Worm (Caenorhabditis elegans) whole organism, L2 larva: ENCODE measurements around the gene C45H4.18.

ENCODE experiments used
- R02D3.7 ChIP-seq: fragments of 150-350 bp; optimal IDR thresholded peaks from 2 replicates; lab custom pipeline; 2014; ENCODE audit warnings: missing biosample characterization, missing genetic modification characterization
- alr-1 ChIP-seq: fragments of 150-350 bp; optimal IDR thresholded peaks from 2 replicates; lab custom pipeline; 2014; ENCODE audit warnings: missing biosample characterization, missing genetic modification characterization
- lsy-2 ChIP-seq, 2 experiments: fragments of 150-350 bp in 1 of 2; sonication (generic microtip) in 1 of 2; optimal IDR thresholded peaks; 2 replicates each; lab custom pipeline; 2014 to 2017; ENCODE audit warnings: missing biosample characterization in 2 of 2, missing genetic modification characterization in 2 of 2
- mbf-1 ChIP-seq: sonication (generic microtip); optimal IDR thresholded peaks from 2 replicates; lab custom pipeline; 2017; ENCODE audit warnings: missing biosample characterization, missing genetic modification characterization
- nhr-12 ChIP-seq: fragments of 150-350 bp; optimal IDR thresholded peaks from 2 replicates; lab custom pipeline; 2014; ENCODE audit warnings: missing biosample characterization, missing genetic modification characterization
- nhr-77 ChIP-seq: fragments of 150-350 bp; optimal IDR thresholded peaks from 2 replicates; lab custom pipeline; 2014; ENCODE audit warnings: missing biosample characterization, missing genetic modification characterization
- skn-1 ChIP-seq: sonication (generic microtip); optimal IDR thresholded peaks from 2 replicates; lab custom pipeline; 2017; ENCODE audit warnings: missing biosample characterization, missing genetic modification characterization
- unc-39 ChIP-seq: fragments of 150-350 bp; optimal IDR thresholded peaks from 2 replicates; lab custom pipeline; 2014; ENCODE audit warnings: missing biosample characterization, missing genetic modification characterization
- unc-62 ChIP-seq: fragments of 150-350 bp; optimal IDR thresholded peaks from 2 replicates; lab custom pipeline; 2014; ENCODE audit warnings: missing biosample characterization, missing genetic modification reagents, missing genetic modification characterization
- zag-1 ChIP-seq: fragments of 150-350 bp; optimal IDR thresholded peaks from 2 replicates; lab custom pipeline; 2014; ENCODE audit warnings: missing biosample characterization, missing genetic modification characterization

- TF ChIP-seq alr-1 (no peak), unc-62 (GFP tag; lab: Kevin White, UChicago) (no peak), nhr-12 (tag; lab: Kevin White, UChicago) (no peak), mbf-1 (tag; lab: Kevin White, UChicago) (no peak), lsy-2 (tag; optimal IDR thresholded peaks at IDR 0.05; lab: Kevin White, UChicago) (no peak), nhr-77 (tag; lab: Kevin White, UChicago) (no peak), zag-1 (tag; lab: Kevin White, UChicago) (no peak), skn-1 (tag; lab: Kevin White, UChicago) (no peak), unc-39 (tag; lab: Kevin White, UChicago) (no peak), R02D3.7 (tag; lab: Kevin White, UChicago) (no peak)
Measured at ce11 chrV:2204080-2204479, 28.7 kb downstream of the C45H4.18 start, which contains the start of gene cyp-33C12.
